Fruit fly (Drosophila melanogaster): Measurements from ENCODE around the gene bora.

Gene bora

DNA sequence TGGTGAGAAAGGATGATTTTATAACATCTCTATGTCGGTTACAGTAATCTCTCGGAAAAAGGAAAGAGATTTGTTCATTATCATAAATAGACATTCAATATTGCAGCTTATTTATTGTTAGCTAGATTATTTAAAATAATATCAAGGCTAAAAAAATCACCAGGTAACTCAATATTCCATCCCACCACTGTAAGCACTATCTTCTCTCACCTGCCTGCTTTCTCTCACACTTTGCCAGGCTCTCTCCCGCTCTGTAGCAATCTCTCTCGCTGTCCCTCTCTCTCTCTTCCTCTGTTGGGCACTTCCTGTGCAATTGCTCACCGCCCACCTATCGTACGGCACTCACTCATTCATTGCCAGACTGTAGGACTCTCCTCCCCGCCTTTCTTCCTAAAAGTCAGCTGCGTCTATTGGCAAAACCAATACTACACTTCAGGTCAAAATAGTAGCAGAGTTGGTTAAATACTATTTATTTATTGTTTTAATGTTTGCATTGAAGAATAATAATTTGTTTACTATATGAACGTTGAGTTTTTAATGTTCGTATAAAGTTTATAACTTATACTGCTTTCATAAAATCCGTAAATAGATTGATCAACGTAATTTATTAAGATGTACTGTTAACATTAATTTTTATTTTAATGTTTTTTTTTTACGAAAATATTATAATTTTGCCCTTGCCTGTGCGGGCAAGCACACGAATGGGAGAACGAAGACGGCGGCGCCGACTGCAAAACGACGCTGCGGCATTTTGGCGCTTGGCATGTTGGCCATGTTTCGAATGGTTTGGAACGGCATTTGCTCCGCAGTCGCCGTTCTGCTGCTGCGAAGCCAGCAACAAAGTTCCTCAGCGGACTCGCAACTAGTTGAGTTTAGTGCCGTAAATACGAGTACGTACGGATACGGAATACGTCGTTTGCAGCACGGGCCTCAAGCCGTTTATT, 18.4 kb downstream of the bora start:
- TF ChIP-seq ss (GFP tag; optimal IDR thresholded peaks at IDR 0.05) (peak; percentile 45 to 70), CG11902 (GFP tag; optimal IDR thresholded peaks at IDR 0.05) (peak; percentile 86), dac (GFP tag; optimal IDR thresholded peaks at IDR 0.05) (peak; percentile 73), pdm3 (GFP tag; optimal IDR thresholded peaks at IDR 0.05) (peak; percentile 94), CG6163 (GFP tag; IDR thresholded peaks at IDR 0.05) (peak; percentile 99), Ets21C (GFP tag; optimal IDR thresholded peaks at IDR 0.05) (peak; percentile 83), salr (GFP tag; optimal IDR thresholded peaks at IDR 0.05) (peak; percentile 74 to 92), CG15336 (GFP tag; IDR thresholded peaks at IDR 0.05) (peak; percentile 98), spab (GFP tag; optimal IDR thresholded peaks at IDR 0.05) (peak; percentile 69), Eip75B (GFP tag; optimal IDR thresholded peaks at IDR 0.05) (peak; percentile 85), topi (GFP tag; optimal IDR thresholded peaks at IDR 0.05) (peak; percentile 92), esn (GFP tag; optimal IDR thresholded peaks at IDR 0.05) (peak; percentile 88), CG16779 (tag; optimal IDR thresholded peaks at IDR 0.05) (peak; percentile 81), CG6792 (GFP tag; optimal IDR thresholded peaks at IDR 0.05) (peak; percentile 76), acj6 (GFP tag; optimal IDR thresholded peaks at IDR 0.05) (peak; percentile 96), vri (GFP tag; optimal IDR thresholded peaks at IDR 0.05) (peak; percentile 81), lz (GFP tag; optimal IDR thresholded peaks at IDR 0.05) (peak; percentile 84), CG8119 (GFP tag; IDR thresholded peaks at IDR 0.05) (peak; percentile 97), Eip78C (GFP tag) (peak; percentile 96), CG10669 (GFP tag; optimal IDR thresholded peaks at IDR 0.05) (peak; percentile 68), CG34406 (GFP tag; optimal IDR thresholded peaks at IDR 0.05) (peak; percentile 86), Sox15 (GFP tag; optimal IDR thresholded peaks at IDR 0.05) (peak; percentile 88), Gug (GFP tag; IDR thresholded peaks at IDR 0.05) (peak; percentile 98), CG4318 (GFP tag; optimal IDR thresholded peaks at IDR 0.05) (peak; percentile 95), Eip93F (GFP tag; optimal IDR thresholded peaks at IDR 0.05) (peak; percentile 38), fd59A (GFP tag; optimal IDR thresholded peaks at IDR 0.05) (peak; percentile 72), CG11294 (GFP tag; IDR thresholded peaks at IDR 0.05) (peak; percentile 97), CG3032 (tag; optimal IDR thresholded peaks at IDR 0.05) (peak; percentile 75), cyc (GFP tag; optimal IDR thresholded peaks at IDR 0.05) (peak; percentile 95), CG9139 (GFP tag; optimal IDR thresholded peaks at IDR 0.05) (peak; percentile 56), CG7368 (GFP tag; optimal IDR thresholded peaks at IDR 0.05) (peak; percentile 82), fd85E (GFP tag; optimal IDR thresholded peaks at IDR 0.05) (peak; percentile 63), CG31627 (GFP tag; optimal IDR thresholded peaks at IDR 0.05) (peak; percentile 94), net (GFP tag; optimal IDR thresholded peaks at IDR 0.05) (peak; percentile 87), Hr38 (GFP tag; optimal IDR thresholded peaks at IDR 0.05) (peak; percentile 91), svp (GFP tag) (peak; percentile 92), Sox14 (GFP tag; optimal IDR thresholded peaks at IDR 0.05) (peak; percentile 96), Sox102F (GFP tag; optimal IDR thresholded peaks at IDR 0.05) (peak; percentile 87), Hr39 (GFP tag; optimal IDR thresholded peaks at IDR 0.05) (peak; percentile 95), CG10631 (GFP tag; optimal IDR thresholded peaks at IDR 0.05) (peak; percentile 84), dsx (GFP tag; optimal IDR thresholded peaks at IDR 0.05; ENCODE audit: poor library complexity, severe bottlenecking) (peak; percentile 68), Blimp-1 (GFP tag; optimal IDR thresholded peaks at IDR 0.05) (peak; percentile 60), OdsH (GFP tag; optimal IDR thresholded peaks at IDR 0.05) (peak; percentile 97), CG1621 (tag; optimal IDR thresholded peaks at IDR 0.05) (peak; percentile 71), CG6276 (GFP tag; optimal IDR thresholded peaks at IDR 0.05) (peak; percentile 90), fkh (GFP tag; optimal IDR thresholded peaks at IDR 0.05) (peak; percentile 54), CG6808 (GFP tag; optimal IDR thresholded peaks at IDR 0.05) (peak; percentile 68), CG6854 (GFP tag; optimal IDR thresholded peaks at IDR 0.05) (peak; percentile 56), Ets96B (tag; optimal IDR thresholded peaks at IDR 0.05) (peak; percentile 79)
